Worm (Caenorhabditis elegans): ENCODE results near the gene smg-8.

DNA sequence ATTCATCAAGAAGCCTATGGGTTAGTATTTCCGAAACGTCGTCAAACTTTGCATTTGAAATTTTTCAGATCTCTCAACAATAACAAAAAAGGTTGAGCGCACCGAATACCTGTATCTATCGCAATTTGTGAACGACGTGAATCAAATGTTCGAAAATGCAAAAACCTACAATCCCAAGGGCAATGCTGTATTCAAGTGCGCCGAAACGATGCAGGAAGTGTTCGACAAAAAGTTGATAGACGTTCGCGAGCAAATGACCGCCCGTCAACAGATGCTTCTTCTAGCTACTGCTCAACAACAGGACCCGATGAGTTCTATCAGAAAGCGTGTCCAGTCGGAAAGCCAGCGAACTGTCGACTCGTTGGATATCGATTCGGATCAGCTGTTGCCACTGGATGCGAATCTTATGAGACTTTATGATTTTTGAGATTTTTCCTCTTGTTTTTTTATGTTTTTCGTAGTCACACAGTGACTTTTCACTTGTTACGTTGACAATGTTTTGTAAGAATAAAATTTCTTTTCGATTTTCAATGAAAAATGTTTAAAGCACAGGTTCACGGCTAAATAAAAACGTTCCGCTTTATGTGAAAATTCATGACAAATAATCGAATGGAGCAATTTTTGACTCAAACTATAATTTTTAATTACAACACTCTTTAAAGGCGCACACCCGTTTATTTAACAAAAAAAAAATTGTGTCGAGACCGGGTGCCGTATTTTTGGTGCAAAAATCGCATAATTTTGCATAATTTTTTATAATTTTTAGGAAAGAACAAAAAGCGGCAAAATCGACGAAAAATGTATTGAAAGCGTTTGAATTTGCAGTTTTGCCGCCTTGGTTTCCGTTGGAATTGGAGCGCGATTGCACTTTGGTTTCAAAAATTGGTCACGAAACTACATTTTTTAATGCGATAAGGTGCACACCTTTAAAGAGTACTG, 33.6 kb upstream of the smg-8 start:
- TF ChIP-seq klf-2 (GFP tag; conservative IDR thresholded peaks at IDR 0.05) (no peak), ztf-29 (GFP tag; IDR thresholded peaks at IDR 0.05) (no peak), ztf-23 (GFP tag; IDR thresholded peaks at IDR 0.05) (no peak), tab-1 (GFP tag; IDR thresholded peaks at IDR 0.05) (no peak)

Data from whole organism, midembryonic.